Fruit fly (Drosophila melanogaster) whole organism: ENCODE results near the gene CG46339.

Experiments used
- CG8478 ChIP-seq: fragments of >200 bp; optimal IDR thresholded peaks from 2 replicates; lab custom pipeline; 2018; ENCODE audit warnings: inconsistent platforms
- Dll ChIP-seq: fragments of >200 bp; optimal IDR thresholded peaks from 2 replicates; lab custom pipeline; 2017
- psq ChIP-seq: fragments of >200 bp; optimal IDR thresholded peaks from 2 replicates; lab custom pipeline; 2017
- usp ChIP-seq: fragments of >200 bp; optimal IDR thresholded peaks from 2 replicates; lab custom pipeline; 2017; ENCODE audit warnings: missing biosample characterization, missing genetic modification characterization, mixed read lengths

DNA sequence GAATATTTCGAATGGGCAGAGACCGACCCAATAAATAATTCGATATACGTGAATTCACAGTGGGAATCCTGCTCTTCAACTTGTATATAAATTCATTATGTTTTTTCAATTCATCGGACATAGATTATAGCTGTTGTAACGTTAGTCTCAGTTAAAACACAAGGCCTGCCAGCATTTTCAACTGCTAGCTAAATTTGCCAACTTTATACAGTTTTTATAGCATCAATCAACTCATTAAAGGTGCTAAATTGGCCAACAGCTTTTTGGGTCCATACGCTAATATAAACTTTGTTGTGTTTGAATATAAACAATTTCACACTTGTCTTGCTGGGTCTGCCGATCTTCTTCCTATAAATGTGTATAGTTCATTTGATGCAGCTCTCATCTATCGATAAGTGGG, 66.5 kb downstream of the CG46339 start:
- no peak for TF ChIP-seq usp
- TF ChIP-seq CG8478 (lab: Kevin White, UChicago): no peak
- TF ChIP-seq Dll (lab: Kevin White, UChicago): no peak
- TF ChIP-seq psq (lab: Kevin White, UChicago): no peak
